Fruit fly (Drosophila melanogaster): ENCODE measurements around the gene Aduk.
A peak's percentile ranks its signal among the peaks of the same experiment; 100 is the strongest.

Gene Aduk

DNA sequence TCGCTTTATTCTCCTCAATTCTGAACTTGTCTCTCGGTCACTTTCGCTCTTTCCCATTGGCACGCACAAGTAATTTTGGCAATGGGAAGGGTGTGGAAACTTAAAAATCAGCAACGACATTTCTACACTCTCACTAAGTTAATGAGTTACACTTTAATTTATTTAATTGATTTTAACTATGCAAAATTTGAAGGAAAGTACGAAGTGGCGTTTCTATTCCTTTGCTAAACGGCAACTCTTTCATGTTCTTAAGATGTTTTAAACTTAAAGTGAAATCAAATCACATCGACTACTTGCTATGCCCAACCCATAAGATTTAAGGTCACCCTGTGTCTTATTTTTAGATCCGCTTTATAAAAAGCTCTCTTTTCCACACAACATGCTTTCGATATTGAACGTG, 35.9 kb upstream of the Aduk start (continued):
- TF ChIP-seq slbo (GFP tag; IDR thresholded peaks at IDR 0.05) (peak; percentile 67), HLH54F (GFP tag; optimal IDR thresholded peaks at IDR 0.05) (peak; percentile 31), seq (GFP tag; IDR thresholded peaks at IDR 0.05) (peak; percentile 60; the same call in 1 of the 2 replicates), CG12391 (tag; optimal IDR thresholded peaks at IDR 0.05) (peak; percentile 58), jigr1 (GFP tag; IDR thresholded peaks at IDR 0.05) (no peak), CG18011 (GFP tag; optimal IDR thresholded peaks at IDR 0.05) (peak; percentile 27), CG10654 (GFP tag; optimal IDR thresholded peaks at IDR 0.05) (peak; percentile 10), sima (GFP tag; optimal IDR thresholded peaks at IDR 0.05) (no peak), nerfin-2 (GFP tag; IDR thresholded peaks at IDR 0.05; ENCODE audit: partially characterized antibody) (no peak), fd3F (GFP tag; optimal IDR thresholded peaks at IDR 0.05) (peak; percentile 65), chif (GFP tag; optimal IDR thresholded peaks at IDR 0.05) (peak in 1 of 2 experiments; percentile 26), CG3995 (GFP tag; optimal IDR thresholded peaks at IDR 0.05) (peak; percentile 4), tgo (GFP tag; IDR thresholded peaks at IDR 0.05) (peak; percentile 64; the same call in 2 of the 3 replicates), CG15011 (GFP tag; optimal IDR thresholded peaks at IDR 0.05) (peak; percentile 0), CG9727 (GFP tag; optimal IDR thresholded peaks at IDR 0.05) (peak; percentile 15), pum (GFP tag; optimal IDR thresholded peaks at IDR 0.05) (peak; percentile 25), Scr (GFP tag; IDR thresholded peaks at IDR 0.05; ENCODE audit: partially characterized antibody) (no peak), Xrp1 (GFP tag; IDR thresholded peaks at IDR 0.05) (peak; percentile 46; the same call in 1 of the 2 replicates), CG13775 (GFP tag; optimal IDR thresholded peaks at IDR 0.05) (peak; percentile 8), CG8924 (tag; optimal IDR thresholded peaks at IDR 0.05) (peak; percentile 67), sob (GFP tag; IDR thresholded peaks at IDR 0.05) (peak; percentile 74), Sox102F (GFP tag; optimal IDR thresholded peaks at IDR 0.05) (peak; percentile 71), Xbp1 (GFP tag; optimal IDR thresholded peaks at IDR 0.05) (peak; percentile 62), CG7556 (GFP tag; optimal IDR thresholded peaks at IDR 0.05) (peak; percentile 50), nerfin-1 (tag; optimal IDR thresholded peaks at IDR 0.05) (no peak), CG9437 (GFP tag; optimal IDR thresholded peaks at IDR 0.05) (peak; percentile 11), CG30403 (GFP tag; optimal IDR thresholded peaks at IDR 0.05) (peak; percentile 62), so (GFP tag; IDR thresholded peaks at IDR 0.05) (peak; percentile 71), CG4730 (GFP tag; IDR thresholded peaks at IDR 0.05) (no peak), CG10267 (tag; optimal IDR thresholded peaks at IDR 0.05) (peak; percentile 19), CG13424 (tag; optimal IDR thresholded peaks at IDR 0.05) (peak; percentile 70), gem (tag; optimal IDR thresholded peaks at IDR 0.05) (peak; percentile 75), B-H1 (GFP tag; IDR thresholded peaks at IDR 0.05) (peak; percentile 38; the same call in 1 of the 3 replicates), h (optimal IDR thresholded peaks at IDR 0.05) (no peak), fu2 (GFP tag; optimal IDR thresholded peaks at IDR 0.05) (peak; percentile 19), Dip3 (GFP tag; optimal IDR thresholded peaks at IDR 0.05) (peak; percentile 52), CG43689 (GFP tag; IDR thresholded peaks at IDR 0.05) (peak; percentile 48; the same call in 1 of the 2 replicates), CG10431 (GFP tag; optimal IDR thresholded peaks at IDR 0.05) (no peak), al (GFP tag; IDR thresholded peaks at IDR 0.05) (peak; percentile 52; the same call in 1 of the 2 replicates), HmgD (GFP tag; optimal IDR thresholded peaks at IDR 0.05) (no peak), lab (GFP tag; optimal IDR thresholded peaks at IDR 0.05) (peak; percentile 73), onecut (GFP tag; IDR thresholded peaks at IDR 0.05) (peak; percentile 29; the same call in 1 of the 2 replicates), CoRest (tag; optimal IDR thresholded peaks at IDR 0.05) (peak; percentile 65), chn (GFP tag; optimal IDR thresholded peaks at IDR 0.05) (peak; percentile 7), CG17359 (tag; optimal IDR thresholded peaks at IDR 0.05) (peak; percentile 67), ind (GFP tag; optimal IDR thresholded peaks at IDR 0.05) (peak; percentile 49), CG32532 (GFP tag; IDR thresholded peaks at IDR 0.05) (peak; percentile 73), maf-S (GFP tag; optimal IDR thresholded peaks at IDR 0.05) (no peak), CG6254 (GFP tag; optimal IDR thresholded peaks at IDR 0.05) (no peak), dati (GFP tag; IDR thresholded peaks at IDR 0.05) (no peak), PHDP (tag; optimal IDR thresholded peaks at IDR 0.05) (peak; percentile 69)

All from whole organism, embryonic.